Worm (Caenorhabditis elegans) whole organism, L1 larva: Measurements from ENCODE around the gene C31A11.13.

Experiments used
- C04F5.9 ChIP-seq: sonication (generic microtip); optimal IDR thresholded peaks from 2 replicates; lab custom pipeline; 2016; ENCODE audit warnings: missing genetic modification characterization, missing compliant biosample characterization
- C34B4.2 ChIP-seq: sonication (generic microtip); optimal IDR thresholded peaks from 2 replicates; lab custom pipeline; 2017; ENCODE audit warnings: mild to moderate bottlenecking, missing genetic modification characterization, missing compliant biosample characterization
- F16B12.6 ChIP-seq: fragments of 150-350 bp; optimal IDR thresholded peaks from 2 replicates; lab custom pipeline; 2014; ENCODE audit warnings: missing biosample characterization, missing genetic modification characterization
- aha-1 ChIP-seq: fragments of 150-350 bp; optimal IDR thresholded peaks from 2 replicates; lab custom pipeline; 2014; ENCODE audit warnings: missing biosample characterization, missing genetic modification characterization
- aly-2 ChIP-seq: fragments of 150-350 bp; optimal IDR thresholded peaks from 2 replicates; lab custom pipeline; 2014; ENCODE audit warnings: missing biosample characterization, missing genetic modification characterization
- ama-1 ChIP-seq: fragments of 150-350 bp; optimal IDR thresholded peaks from 2 replicates; lab custom pipeline; 2014
- ceh-90 ChIP-seq: sonication (generic microtip); optimal IDR thresholded peaks from 2 replicates; lab custom pipeline; 2016; ENCODE audit warnings: missing genetic modification characterization, missing compliant biosample characterization
- dpl-1 ChIP-seq, 3 experiments: fragments of 150-350 bp in 2 of 3; sonication (generic microtip) in 1 of 3; optimal IDR thresholded peaks; 2 replicates each; lab custom pipeline; 2014 to 2017; ENCODE audit warnings: missing biosample characterization in 3 of 3, missing genetic modification characterization in 3 of 3, missing genetic modification reagents in 3 of 3
- dsc-1 ChIP-seq: sonication (generic microtip); optimal IDR thresholded peaks from 2 replicates; lab custom pipeline; 2016; ENCODE audit warnings: mild to moderate bottlenecking, missing genetic modification characterization, missing compliant biosample characterization
- efl-1 ChIP-seq, 4 experiments: fragments of 150-350 bp; optimal IDR thresholded peaks in 3 of 4; peaks in 1 of 4; 1 replicate in 1 of 4; 2 replicates in 3 of 4; lab custom pipeline; 2014; ENCODE audit warnings: missing biosample characterization in 2 of 4, missing genetic modification characterization in 2 of 4, missing genetic modification reagents in 2 of 4
- efl-3 ChIP-seq: fragments of 200-800 bp; sonication (Bioruptor generic); optimal IDR thresholded peaks from 2 replicates; lab custom pipeline; 2018; ENCODE audit warnings: mild to moderate bottlenecking, missing genetic modification characterization, missing compliant biosample characterization
- elt-3 ChIP-seq, 6 experiments: fragments of 150-350 bp in 1 of 6; sonication (generic microtip); optimal IDR thresholded peaks; 2 replicates each; lab custom pipeline; 2017 to 2018; ENCODE audit warnings: missing biosample characterization in 6 of 6, missing genetic modification characterization in 6 of 6, inconsistent platforms in 1 of 6
- fkh-4 ChIP-seq: sonication (generic microtip); optimal IDR thresholded peaks from 2 replicates; lab custom pipeline; 2016; ENCODE audit warnings: missing compliant biosample characterization, missing genetic modification characterization, borderline replicate concordance
- fos-1 ChIP-seq: fragments of 150-350 bp; optimal IDR thresholded peaks from 2 replicates; lab custom pipeline; 2014; ENCODE audit warnings: missing biosample characterization, missing genetic modification characterization
- grh-1 ChIP-seq: fragments of 200-800 bp; sonication (Bioruptor generic); IDR thresholded peaks from 2 replicates; pipeline ENCODE4 v1.3.6; 2022; ENCODE audit warnings: missing genetic modification reagents, missing genetic modification characterization, missing compliant biosample characterization
- hlh-17 ChIP-seq: fragments of 200-800 bp; sonication (Bioruptor generic); optimal IDR thresholded peaks from 2 replicates; lab custom pipeline; 2018; ENCODE audit warnings: missing genetic modification characterization, mild to moderate bottlenecking, missing compliant biosample characterization, moderate library complexity, borderline replicate concordance
- hlh-4 ChIP-seq: sonication (generic microtip); optimal IDR thresholded peaks from 2 replicates; lab custom pipeline; 2016; ENCODE audit warnings: mild to moderate bottlenecking, missing genetic modification characterization, missing compliant biosample characterization
- isw-1 ChIP-seq: fragments of 200-800 bp; sonication (Bioruptor generic); IDR thresholded peaks from 2 replicates; pipeline ENCODE4 v1.3.6; 2022; ENCODE audit warnings: missing genetic modification characterization, missing compliant biosample characterization
- jun-1 ChIP-seq: fragments of 150-350 bp; optimal IDR thresholded peaks from 2 replicates; lab custom pipeline; 2014; ENCODE audit warnings: missing biosample characterization, missing genetic modification reagents, missing genetic modification characterization
- lin-13 ChIP-seq: fragments of 150-350 bp; optimal IDR thresholded peaks from 2 replicates; lab custom pipeline; 2014; ENCODE audit warnings: missing biosample characterization, missing genetic modification reagents, missing genetic modification characterization
- lin-14 ChIP-seq: fragments of 200-800 bp; sonication (Bioruptor generic); optimal IDR thresholded peaks from 2 replicates; lab custom pipeline; 2018; ENCODE audit warnings: mild to moderate bottlenecking, missing genetic modification characterization, moderate library complexity, missing compliant biosample characterization
- lir-3 ChIP-seq: sonication (generic microtip); optimal IDR thresholded peaks from 2 replicates; lab custom pipeline; 2016; ENCODE audit warnings: mild to moderate bottlenecking, missing genetic modification characterization, moderate library complexity, missing compliant biosample characterization; ENCODE audit not compliant: poor library complexity
- nhr-11 ChIP-seq: fragments of 150-350 bp; optimal IDR thresholded peaks from 2 replicates; lab custom pipeline; 2014; ENCODE audit warnings: missing biosample characterization, missing genetic modification characterization
- nhr-20 ChIP-seq: sonication (generic microtip); optimal IDR thresholded peaks from 2 replicates; lab custom pipeline; 2016; ENCODE audit warnings: mild to moderate bottlenecking, missing genetic modification characterization, missing compliant biosample characterization
- nhr-76 ChIP-seq: sonication (generic microtip); optimal IDR thresholded peaks from 2 replicates; lab custom pipeline; 2017; ENCODE audit warnings: missing biosample characterization, missing genetic modification characterization
- snpc-4 ChIP-seq: fragments of 150-350 bp; optimal IDR thresholded peaks from 2 replicates; lab custom pipeline; 2014; ENCODE audit warnings: missing biosample characterization, missing genetic modification characterization
- sox-4 ChIP-seq: sonication (generic microtip); optimal IDR thresholded peaks from 2 replicates; lab custom pipeline; 2016; ENCODE audit warnings: missing genetic modification characterization, missing compliant biosample characterization
- sptf-1 ChIP-seq: fragments of 150-350 bp; optimal IDR thresholded peaks from 2 replicates; lab custom pipeline; 2014; ENCODE audit warnings: missing biosample characterization, missing genetic modification characterization
- sup-37 ChIP-seq: fragments of 200-800 bp; sonication (Bioruptor generic); optimal IDR thresholded peaks from 2 replicates; lab custom pipeline; 2018; ENCODE audit warnings: mild to moderate bottlenecking, missing genetic modification characterization, missing compliant biosample characterization
- swsn-7 ChIP-seq: sonication (generic microtip); optimal IDR thresholded peaks from 2 replicates; lab custom pipeline; 2016; ENCODE audit warnings: missing genetic modification characterization, missing compliant biosample characterization
- tbx-2 ChIP-seq: sonication (generic microtip); optimal IDR thresholded peaks from 2 replicates; lab custom pipeline; 2016; ENCODE audit warnings: missing genetic modification characterization, missing compliant biosample characterization
- tlp-1 ChIP-seq: fragments of 150-350 bp; optimal IDR thresholded peaks from 2 replicates; lab custom pipeline; 2014; ENCODE audit warnings: missing biosample characterization, missing genetic modification characterization
- unc-98 ChIP-seq: fragments of 200-800 bp; sonication (Bioruptor generic); IDR thresholded peaks from 2 replicates; pipeline ENCODE4 v1.3.6; 2022; ENCODE audit warnings: missing genetic modification characterization, missing compliant biosample characterization
- zip-4 ChIP-seq: fragments of 200-800 bp; sonication (Bioruptor generic); optimal IDR thresholded peaks from 2 replicates; lab custom pipeline; 2018; ENCODE audit warnings: mild to moderate bottlenecking, missing genetic modification characterization, moderate library complexity, missing compliant biosample characterization

The C31A11.13 gene

ce11 chrV:16275347-16275746 lies 27.0 kb downstream of the C31A11.13 start, which contains the start of gene pacl-1:
pacl-1 (minus strand) TSS chrV:16275447.
- TF ChIP-seq snpc-4 (tag; lab: Kevin White, UChicago) = no peak
- no peak for TF ChIP-seq swsn-7 (tag; lab: Kevin White, UChicago)
- no peak for TF ChIP-seq sox-4 (tag; lab: Kevin White, UChicago)
- TF ChIP-seq sptf-1 (tag; lab: Kevin White, UChicago) = no peak
- TF ChIP-seq aly-2 (tag; lab: Kevin White, UChicago) = no peak
- TF ChIP-seq, all 84 proteins: peak for 0

ce11 chrV:16271121-16271520 lies 31.2 kb downstream of the C31A11.13 start, which contains the start of gene T13F3.6:
T13F3.6 (minus strand) TSS chrV:16271221.
- TF ChIP-seq nhr-76 (tag; lab: Kevin White, UChicago) = no peak
- TF ChIP-seq jun-1 (tag; lab: Kevin White, UChicago) = no peak
- TF ChIP-seq sptf-1 (tag; lab: Kevin White, UChicago) = no peak

ce11 chrV:16269556-16269955 lies 32.8 kb downstream of the C31A11.13 start, which contains the start of the genes fbxa-2 and T13F3.8:
fbxa-2 (minus strand) TSS chrV:16269656.
T13F3.8 (plus strand) TSS chrV:16269800.
- TF ChIP-seq dpl-1 (GFP tag; optimal IDR thresholded peaks at IDR 0.05; lab: Kevin White, UChicago) = no peak
- no peak for TF ChIP-seq sup-37 (GFP tag; lab: Kevin White, UChicago)
- no peak for TF ChIP-seq hlh-4
- TF ChIP-seq grh-1 = no peak
- TF ChIP-seq tlp-1 = no peak
- no peak for TF ChIP-seq nhr-11 (tag; lab: Kevin White, UChicago)
- TF ChIP-seq F16B12.6 (tag; lab: Kevin White, UChicago) = no peak
- no peak for TF ChIP-seq fos-1
- TF ChIP-seq efl-1 (optimal IDR thresholded peaks at IDR 0.05; lab: Kevin White, UChicago) = no peak
- TF ChIP-seq efl-1 (GFP tag; optimal IDR thresholded peaks at IDR 0.05 in 1 of 2; lab: Kevin White, UChicago) = no peak
- no peak for TF ChIP-seq tbx-2 (tag; lab: Kevin White, UChicago)
- TF ChIP-seq isw-1 (GFP tag; lab: Robert Waterston, UW) = no peak
- TF ChIP-seq C04F5.9 (tag; lab: Kevin White, UChicago) = no peak
- no peak for TF ChIP-seq dsc-1 (tag; lab: Kevin White, UChicago)
- TF ChIP-seq jun-1 (tag; lab: Kevin White, UChicago) = no peak
- TF ChIP-seq efl-3 (GFP tag; lab: Kevin White, UChicago) = no peak
- no peak for TF ChIP-seq lir-3 (tag; lab: Kevin White, UChicago)

ce11 chrV:16266514-16266913 lies 35.8 kb downstream of the C31A11.13 start, which contains the start of gene T13F3.4:
T13F3.4 (minus strand) TSS chrV:16266614.
- no peak for TF ChIP-seq aly-2 (tag; lab: Kevin White, UChicago)
- no peak for TF ChIP-seq elt-3 (tag; optimal IDR thresholded peaks at IDR 0.05; lab: Kevin White, UChicago)
- TF ChIP-seq hlh-4 = no peak
- TF ChIP-seq sup-37 (GFP tag; lab: Kevin White, UChicago) = no peak
- no peak for TF ChIP-seq ama-1
- TF ChIP-seq fkh-4 = no peak
- TF ChIP-seq C34B4.2 (tag; lab: Kevin White, UChicago) = no peak
- no peak for TF ChIP-seq zip-4
- TF ChIP-seq nhr-20 (tag; lab: Kevin White, UChicago) = no peak
- TF ChIP-seq, all 84 proteins: peak for 0

ce11 chrV:16259684-16260083 lies 42.7 kb downstream of the C31A11.13 start, which contains the start of gene nhr-127:
nhr-127 (plus strand) TSS chrV:16259984.
- TF ChIP-seq ceh-90 (tag; lab: Kevin White, UChicago) = no peak
- no peak for TF ChIP-seq lin-13 (GFP tag; lab: Kevin White, UChicago)
- TF ChIP-seq lin-14 (GFP tag; lab: Kevin White, UChicago) = no peak
- no peak for TF ChIP-seq aha-1 (tag; lab: Kevin White, UChicago)
- no peak for TF ChIP-seq elt-3 (tag; optimal IDR thresholded peaks at IDR 0.05; lab: Kevin White, UChicago)
- no peak for TF ChIP-seq unc-98 (GFP tag; lab: Robert Waterston, UW)
- no peak for TF ChIP-seq C34B4.2 (tag; lab: Kevin White, UChicago)
- TF ChIP-seq hlh-17 (GFP tag; lab: Kevin White, UChicago) = no peak
